Fruit fly (Drosophila melanogaster): ENCODE results near the gene CG18599.
A peak's percentile ranks its signal among the peaks of the same experiment; 100 is the strongest.

The CG18599 gene

dm6 chr3R:18243718-18244170, 23.8 kb upstream of the CG18599 start (continued):
- TF ChIP-seq scrt (GFP tag; optimal IDR thresholded peaks at IDR 0.05) (peak; percentile 50), abd-A (tag; optimal IDR thresholded peaks at IDR 0.05) (peak; percentile 9), sens-2 (GFP tag; IDR thresholded peaks at IDR 0.05) (no peak), CG2120 (GFP tag; optimal IDR thresholded peaks at IDR 0.05) (peak; percentile 2), pfk (GFP tag; optimal IDR thresholded peaks at IDR 0.05) (peak; percentile 2), jumu (GFP tag; optimal IDR thresholded peaks at IDR 0.05) (peak; percentile 1), zfh2 (GFP tag; optimal IDR thresholded peaks at IDR 0.05) (peak; percentile 42), Dbx (GFP tag; IDR thresholded peaks at IDR 0.05) (peak; percentile 49; the same call in 1 of the 3 replicates), pan (optimal IDR thresholded peaks at IDR 0.05) (no peak), pan (GFP tag; optimal IDR thresholded peaks at IDR 0.05 in 1 of 2, IDR thresholded peaks at IDR 0.05 in 1 of 2) (peak in 1 of 2 experiments; percentile 14), CG6813 (GFP tag; optimal IDR thresholded peaks at IDR 0.05) (peak; percentile 44), maf-S (GFP tag; optimal IDR thresholded peaks at IDR 0.05) (peak; percentile 13), stwl (tag; optimal IDR thresholded peaks at IDR 0.05) (no peak), ems (GFP tag; optimal IDR thresholded peaks at IDR 0.05) (peak; percentile 39), CG17385 (GFP tag; optimal IDR thresholded peaks at IDR 0.05) (peak; percentile 24), unpg (GFP tag; optimal IDR thresholded peaks at IDR 0.05) (no peak), CG7357 (GFP tag; IDR thresholded peaks at IDR 0.05) (no peak), CG9932 (GFP tag; IDR thresholded peaks at IDR 0.05) (0 out of 2 replicates have a peak, but pooled peaks have one; percentile 6), Gug (GFP tag; IDR thresholded peaks at IDR 0.05) (peak; percentile 21; the same call in 1 of the 4 replicates), CG14014 (GFP tag; IDR thresholded peaks at IDR 0.05) (0 out of 2 replicates have a peak, but pooled peaks have one; percentile 25), CG6765 (GFP tag; optimal IDR thresholded peaks at IDR 0.05) (peak; percentile 28), kay (GFP tag; optimal IDR thresholded peaks at IDR 0.05) (peak; percentile 70), onecut (GFP tag; IDR thresholded peaks at IDR 0.05) (peak; percentile 100), CG6854 (GFP tag; optimal IDR thresholded peaks at IDR 0.05) (peak; percentile 27), Drgx (GFP tag; IDR thresholded peaks at IDR 0.05) (peak; percentile 46), CG11456 (GFP tag; IDR thresholded peaks at IDR 0.05) (peak; percentile 14; the same call in 1 of the 3 replicates), B-H2 (GFP tag; optimal IDR thresholded peaks at IDR 0.05) (peak; percentile 51), chm (GFP tag; IDR thresholded peaks at IDR 0.05) (peak; percentile 7; the same call in 1 of the 2 replicates), CG12744 (GFP tag; optimal IDR thresholded peaks at IDR 0.05) (no peak), ci (GFP tag; IDR thresholded peaks at IDR 0.05) (peak; percentile 18; the same call in 1 of the 3 replicates), CG7839 (tag; optimal IDR thresholded peaks at IDR 0.05) (peak; percentile 2), sens (GFP tag) (peak; percentile 60), CG4282 (GFP tag; optimal IDR thresholded peaks at IDR 0.05) (peak; percentile 21), CG8290 (GFP tag; optimal IDR thresholded peaks at IDR 0.05) (no peak), CG8290 (tag; optimal IDR thresholded peaks at IDR 0.05) (peak in 1 of 2 experiments; percentile 16), vfl (GFP tag; optimal IDR thresholded peaks at IDR 0.05) (peak; percentile 24), Fer1 (GFP tag; optimal IDR thresholded peaks at IDR 0.05) (peak; percentile 20), CG5180 (GFP tag; optimal IDR thresholded peaks at IDR 0.05) (no peak), CG3281 (GFP tag; optimal IDR thresholded peaks at IDR 0.05) (peak; percentile 8), CG18619 (GFP tag; optimal IDR thresholded peaks at IDR 0.05) (no peak), Pdp1 (GFP tag; optimal IDR thresholded peaks at IDR 0.05) (peak in 1 of 2 experiments; percentile 15), CG33213 (GFP tag; optimal IDR thresholded peaks at IDR 0.05) (peak; percentile 10), D19B (GFP tag; optimal IDR thresholded peaks at IDR 0.05) (peak; percentile 6), mirr (GFP tag; optimal IDR thresholded peaks at IDR 0.05) (peak; percentile 49), row (GFP tag; IDR thresholded peaks at IDR 0.05) (peak; percentile 5; the same call in 1 of the 3 replicates), BtbVII (GFP tag; optimal IDR thresholded peaks at IDR 0.05) (no peak), CG12769 (tag; optimal IDR thresholded peaks at IDR 0.05) (no peak), CrebB (tag; optimal IDR thresholded peaks at IDR 0.05) (peak; percentile 11), gcm (GFP tag; optimal IDR thresholded peaks at IDR 0.05) (no peak), Hr51 (GFP tag; optimal IDR thresholded peaks at IDR 0.05) (peak in 1 of 2 experiments; percentile 12), lilli (GFP tag; optimal IDR thresholded peaks at IDR 0.05) (peak; percentile 35)

Data from whole organism, embryonic.